Worm (Caenorhabditis elegans) whole organism, midembryonic: ENCODE measurements around the gene Y76A2B.4.

Source experiments
- flt-1 ChIP-seq: fragments of 200-800 bp; sonication (Bioruptor generic); IDR thresholded peaks from 2 replicates; pipeline ENCODE4 v1.3.6; 2022; ENCODE audit warnings: missing genetic modification characterization, missing compliant biosample characterization
- klf-2 ChIP-seq: fragments of 200-800 bp; sonication (Bioruptor generic); conservative IDR thresholded peaks from 2 replicates; pipeline ENCODE4 v1.3.6; 2022; ENCODE audit warnings: missing genetic modification reagents, missing genetic modification characterization, missing compliant biosample characterization
- med-1 ChIP-seq: sonication (generic microtip); optimal IDR thresholded peaks from 2 replicates; lab custom pipeline; 2017; ENCODE audit warnings: missing genetic modification characterization, mild to moderate bottlenecking, missing compliant biosample characterization, antibody characterized with exemption, missing genetic modification reagents; ENCODE audit not compliant: insufficient read depth
- ref-1 ChIP-seq: fragments of 200-800 bp; sonication (Bioruptor generic); conservative IDR thresholded peaks from 2 replicates; pipeline ENCODE4 v1.3.6; 2022; ENCODE audit warnings: missing genetic modification reagents, missing genetic modification characterization, missing compliant biosample characterization
- ztf-23 ChIP-seq: fragments of 200-800 bp; sonication (Bioruptor generic); IDR thresholded peaks from 2 replicates; pipeline ENCODE4 v1.3.6; 2022; ENCODE audit warnings: missing genetic modification reagents, missing genetic modification characterization, missing compliant biosample characterization
- ztf-29 ChIP-seq: fragments of 200-800 bp; sonication (Bioruptor generic); IDR thresholded peaks from 2 replicates; pipeline ENCODE4 v1.3.6; 2022; ENCODE audit warnings: missing genetic modification reagents, missing genetic modification characterization, missing compliant biosample characterization

DNA sequence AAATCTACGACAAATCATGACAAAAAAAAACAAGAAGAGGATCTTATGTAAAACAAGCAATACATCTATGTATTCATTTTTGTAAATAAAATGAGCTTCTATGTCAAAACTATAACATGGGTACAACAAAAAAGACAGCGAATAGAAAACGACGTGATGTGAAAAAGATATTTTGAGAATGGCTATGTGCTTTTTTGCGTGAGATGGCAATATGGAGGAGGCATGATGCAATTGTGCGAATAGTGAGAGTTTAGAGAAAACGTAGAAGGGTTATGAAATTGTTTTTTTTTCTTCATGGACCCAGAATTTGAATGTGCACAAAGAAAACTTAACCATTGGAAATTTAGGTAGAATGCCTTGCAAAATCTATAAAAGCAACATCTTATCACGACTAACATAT is 19.4 kb upstream of the Y76A2B.4 start:
- TF ChIP-seq ref-1 (GFP tag; lab: Robert Waterston, UW) (no peak), ztf-29 (GFP tag; lab: Robert Waterston, UW) (no peak), med-1 (GFP tag; lab: Kevin White, UChicago) (no peak), ztf-23 (GFP tag; lab: Robert Waterston, UW) (no peak), klf-2 (GFP tag; lab: Robert Waterston, UW) (no peak), flt-1 (GFP tag; lab: Robert Waterston, UW) (no peak)
